Worm (Caenorhabditis elegans) whole organism, young adult: ENCODE measurements around the gene pfd-5.

Experiments
- B0035.1 ChIP-seq: sonication (generic microtip); optimal IDR thresholded peaks from 2 replicates; lab custom pipeline; 2016; ENCODE audit warnings: missing genetic modification characterization, mild to moderate bottlenecking, missing compliant biosample characterization, missing genotype, missing genetic modification reagents
- B0261.1 ChIP-seq: sonication (generic microtip); optimal IDR thresholded peaks from 2 replicates; lab custom pipeline; 2016; ENCODE audit warnings: mild to moderate bottlenecking, missing genetic modification characterization, moderate library complexity, missing compliant biosample characterization
- C17E4.6 ChIP-seq: fragments of 200-800 bp; sonication (Bioruptor generic); IDR thresholded peaks from 2 replicates; pipeline ENCODE4 v1.3.6; 2022; ENCODE audit warnings: missing genetic modification reagents, missing genetic modification characterization, missing compliant biosample characterization
- F22D6.2 ChIP-seq: sonication (generic microtip); optimal IDR thresholded peaks from 2 replicates; lab custom pipeline; 2016; ENCODE audit warnings: mild to moderate bottlenecking, missing genetic modification characterization, missing compliant biosample characterization
- F39B2.1 ChIP-seq: fragments of 200-800 bp; sonication (Bioruptor generic); IDR thresholded peaks from 2 replicates; pipeline ENCODE4 v1.3.6; 2022; ENCODE audit warnings: missing genetic modification reagents, missing genetic modification characterization, missing compliant biosample characterization
- F57C9.4 ChIP-seq: sonication (generic microtip); optimal IDR thresholded peaks from 2 replicates; lab custom pipeline; 2017; ENCODE audit warnings: mild to moderate bottlenecking, missing genetic modification characterization, missing compliant biosample characterization
- Y53F4B.3 ChIP-seq: fragments of 200-800 bp; sonication (Bioruptor generic); IDR thresholded peaks from 2 replicates; pipeline ENCODE4 v1.3.6; 2022; ENCODE audit warnings: missing genetic modification reagents, missing genetic modification characterization, missing compliant biosample characterization
- Y79H2A.3 ChIP-seq: fragments of 200-800 bp; sonication (Bioruptor generic); conservative IDR thresholded peaks from 2 replicates; pipeline ENCODE4 v1.3.6; 2022; ENCODE audit warnings: missing genetic modification reagents, missing genetic modification characterization, missing compliant biosample characterization
- ama-1 ChIP-seq, 3 experiments: fragments of 150-350 bp in 1 of 3; sonication (generic microtip) in 2 of 3; optimal IDR thresholded peaks; 2 replicates each; lab custom pipeline; 2014 to 2018; ENCODE audit warnings: missing biosample characterization in 2 of 3, missing genetic modification characterization in 2 of 3, missing genetic modification reagents in 2 of 3
- aptf-2 ChIP-seq: fragments of 200-800 bp; sonication (Bioruptor generic); conservative IDR thresholded peaks from 2 replicates; pipeline ENCODE4 v1.3.6; 2022; ENCODE audit warnings: missing genetic modification reagents, missing genetic modification characterization, missing compliant biosample characterization
- atf-7 ChIP-seq: sonication (generic microtip); optimal IDR thresholded peaks from 2 replicates; lab custom pipeline; 2017; ENCODE audit warnings: mild to moderate bottlenecking, missing genetic modification characterization, missing compliant biosample characterization
- attf-5 ChIP-seq: fragments of 200-800 bp; sonication (Bioruptor generic); optimal IDR thresholded peaks from 2 replicates; lab custom pipeline; 2018; ENCODE audit warnings: mild to moderate bottlenecking, missing genetic modification characterization, missing compliant biosample characterization
- bed-2 ChIP-seq: fragments of 200-800 bp; sonication (Bioruptor generic); IDR thresholded peaks from 2 replicates; pipeline ENCODE4 v1.3.6; 2022; ENCODE audit warnings: missing genetic modification reagents, missing genetic modification characterization, missing compliant biosample characterization
- cebp-2 ChIP-seq: fragments of 200-800 bp; sonication (Bioruptor generic); IDR thresholded peaks from 2 replicates; pipeline ENCODE4 v1.3.6; 2022; ENCODE audit warnings: missing genetic modification characterization, missing compliant biosample characterization
- ceh-79 ChIP-seq: sonication (generic microtip); optimal IDR thresholded peaks from 2 replicates; lab custom pipeline; 2017; ENCODE audit warnings: mild to moderate bottlenecking, missing genetic modification characterization, missing compliant biosample characterization
- ceh-91 ChIP-seq: fragments of 200-800 bp; sonication (Bioruptor generic); IDR thresholded peaks from 2 replicates; pipeline ENCODE4 v1.3.6; 2022; ENCODE audit warnings: missing genetic modification reagents, missing genetic modification characterization, missing compliant biosample characterization
- die-1 ChIP-seq: sonication (generic microtip); optimal IDR thresholded peaks from 2 replicates; lab custom pipeline; 2016; ENCODE audit warnings: missing genotype, mild to moderate bottlenecking, missing genetic modification characterization, missing compliant biosample characterization
- efl-1 ChIP-seq: fragments of 150-350 bp; optimal IDR thresholded peaks from 2 replicates; lab custom pipeline; 2014; ENCODE audit warnings: missing biosample characterization, missing genetic modification reagents, missing genetic modification characterization
- egl-18 ChIP-seq: fragments of 200-800 bp; sonication (Bioruptor generic); IDR thresholded peaks from 2 replicates; pipeline ENCODE4 v1.3.6; 2022; ENCODE audit warnings: missing genetic modification reagents, missing genetic modification characterization, missing compliant biosample characterization
- egrh-3 ChIP-seq: fragments of 200-800 bp; sonication (Bioruptor generic); IDR thresholded peaks from 2 replicates; pipeline ENCODE4 v1.3.6; 2022; ENCODE audit warnings: missing genetic modification reagents, missing genetic modification characterization, missing compliant biosample characterization
- ekl-4 ChIP-seq: fragments of 200-800 bp; sonication (Bioruptor generic); IDR thresholded peaks from 2 replicates; pipeline ENCODE4 v1.3.6; 2022; ENCODE audit warnings: missing genetic modification reagents, missing genetic modification characterization, missing compliant biosample characterization
- hmg-1.2 ChIP-seq: fragments of 200-800 bp; sonication (Bioruptor generic); IDR thresholded peaks from 2 replicates; pipeline ENCODE4 v1.3.6; 2022; ENCODE audit warnings: missing genetic modification reagents, missing genetic modification characterization, missing compliant biosample characterization
- hmg-20 ChIP-seq: fragments of 200-800 bp; sonication (Bioruptor generic); IDR thresholded peaks from 2 replicates; pipeline ENCODE4 v1.3.6; 2022; ENCODE audit warnings: missing genetic modification reagents, missing genetic modification characterization, missing compliant biosample characterization
- lin-26 ChIP-seq: fragments of 200-800 bp; sonication (Bioruptor generic); IDR thresholded peaks from 2 replicates; pipeline ENCODE4 v1.3.6; 2022; ENCODE audit warnings: missing genetic modification reagents, missing genetic modification characterization, missing compliant biosample characterization
- lin-54 ChIP-seq: fragments of 200-800 bp; sonication (Bioruptor generic); optimal IDR thresholded peaks from 2 replicates; lab custom pipeline; 2018; ENCODE audit warnings: mild to moderate bottlenecking, missing genetic modification characterization, missing compliant biosample characterization
- lir-1 ChIP-seq: fragments of 200-800 bp; sonication (Bioruptor generic); conservative IDR thresholded peaks from 2 replicates; pipeline ENCODE4 v1.3.6; 2022; ENCODE audit warnings: missing genetic modification reagents, missing genetic modification characterization, missing compliant biosample characterization
- lsy-27 ChIP-seq: sonication (generic microtip); optimal IDR thresholded peaks from 2 replicates; lab custom pipeline; 2017; ENCODE audit warnings: missing genetic modification characterization, mild to moderate bottlenecking, missing compliant biosample characterization, antibody characterized with exemption, missing genotype, borderline replicate concordance; ENCODE audit not compliant: insufficient read depth
- madf-10 ChIP-seq: sonication (generic microtip); optimal IDR thresholded peaks from 2 replicates; lab custom pipeline; 2016; ENCODE audit warnings: mild to moderate bottlenecking, missing genetic modification characterization, missing compliant biosample characterization
- madf-6 ChIP-seq: fragments of 200-800 bp; sonication (Bioruptor generic); IDR thresholded peaks from 2 replicates; pipeline ENCODE4 v1.3.6; 2022; ENCODE audit warnings: missing genetic modification reagents, missing genetic modification characterization, missing compliant biosample characterization
- madf-8 ChIP-seq: fragments of 200-800 bp; sonication (Bioruptor generic); conservative IDR thresholded peaks from 2 replicates; pipeline ENCODE4 v1.3.6; 2022; ENCODE audit warnings: missing genetic modification reagents, missing genetic modification characterization, missing compliant biosample characterization
- mes-4 ChIP-seq: sonication (generic microtip); optimal IDR thresholded peaks from 2 replicates; lab custom pipeline; 2016; ENCODE audit warnings: missing genotype, missing genetic modification characterization, missing compliant biosample characterization
- mxl-1 ChIP-seq: sonication (generic microtip); optimal IDR thresholded peaks from 2 replicates; lab custom pipeline; 2016; ENCODE audit warnings: missing genetic modification characterization, missing compliant biosample characterization
- nfya-1 ChIP-seq: sonication (generic microtip); optimal IDR thresholded peaks from 2 replicates; lab custom pipeline; 2017; ENCODE audit warnings: antibody characterized with exemption, missing compliant biosample characterization, missing genetic modification characterization, borderline replicate concordance; ENCODE audit not compliant: insufficient read depth
- nfya-2 ChIP-seq: fragments of 200-800 bp; sonication (Bioruptor generic); IDR thresholded peaks from 2 replicates; pipeline ENCODE4 v1.3.6; 2022; ENCODE audit warnings: missing genetic modification reagents, missing genetic modification characterization, missing compliant biosample characterization
- nfyb-1 ChIP-seq: fragments of 200-800 bp; sonication (Bioruptor generic); IDR thresholded peaks from 2 replicates; pipeline ENCODE4 v1.3.6; 2022; ENCODE audit warnings: missing genetic modification reagents, missing genetic modification characterization, missing compliant biosample characterization
- nhr-179 ChIP-seq: sonication (generic microtip); optimal IDR thresholded peaks from 2 replicates; lab custom pipeline; 2016; ENCODE audit warnings: mild to moderate bottlenecking, missing genetic modification characterization, missing compliant biosample characterization
- nhr-80 ChIP-seq: sonication (generic microtip); optimal IDR thresholded peaks from 2 replicates; lab custom pipeline; 2016; ENCODE audit warnings: missing genetic modification characterization, missing compliant biosample characterization
- nhr-90 ChIP-seq: sonication (generic microtip); optimal IDR thresholded peaks from 2 replicates; lab custom pipeline; 2016; ENCODE audit warnings: missing genotype, mild to moderate bottlenecking, missing genetic modification characterization, missing compliant biosample characterization
- pbrm-1 ChIP-seq: fragments of 200-800 bp; sonication (Bioruptor generic); IDR thresholded peaks from 2 replicates; pipeline ENCODE4 v1.3.6; 2022; ENCODE audit warnings: missing genetic modification reagents, missing genetic modification characterization, missing compliant biosample characterization
- pha-4 ChIP-seq: fragments of 150-350 bp; sonication (generic microtip); optimal IDR thresholded peaks from 2 replicates; lab custom pipeline; 2014; ENCODE audit warnings: missing biosample characterization, missing genetic modification reagents, missing genetic modification characterization
- rec-8 ChIP-seq, 2 experiments: sonication (generic microtip); optimal IDR thresholded peaks; 2 replicates each; lab custom pipeline; 2016; ENCODE audit warnings: mild to moderate bottlenecking in 2 of 2, missing genetic modification characterization in 2 of 2, missing genetic modification reagents in 2 of 2, missing genotype in 2 of 2, missing biosample characterization in 1 of 2, missing compliant biosample characterization in 1 of 2, moderate library complexity in 1 of 2
- sdz-38 ChIP-seq: sonication (generic microtip); optimal IDR thresholded peaks from 2 replicates; lab custom pipeline; 2016; ENCODE audit warnings: missing genotype, missing genetic modification characterization, missing compliant biosample characterization
- sea-2 ChIP-seq: fragments of 200-800 bp; sonication (Bioruptor generic); IDR thresholded peaks from 2 replicates; pipeline ENCODE4 v1.3.6; 2022; ENCODE audit warnings: missing genetic modification characterization, missing compliant biosample characterization
- tbp1 ChIP-seq: fragments of 200-800 bp; sonication (Bioruptor generic); optimal IDR thresholded peaks from 2 replicates; lab custom pipeline; 2018; ENCODE audit warnings: mild to moderate bottlenecking, missing genetic modification characterization, missing compliant biosample characterization
- tbx-9 ChIP-seq: sonication (generic microtip); optimal IDR thresholded peaks from 2 replicates; lab custom pipeline; 2016; ENCODE audit warnings: borderline replicate concordance, missing genetic modification characterization, inconsistent platforms, missing compliant biosample characterization
- tlf-1 ChIP-seq: fragments of 200-800 bp; sonication (Bioruptor generic); optimal IDR thresholded peaks from 2 replicates; lab custom pipeline; 2018; ENCODE audit warnings: mild to moderate bottlenecking, missing genetic modification characterization, missing compliant biosample characterization
- unc-62 ChIP-seq: fragments of 150-350 bp; optimal IDR thresholded peaks from 2 replicates; lab custom pipeline; 2014; ENCODE audit warnings: missing biosample characterization, missing genetic modification reagents, missing genetic modification characterization
- zim-3 ChIP-seq: sonication (generic microtip); optimal IDR thresholded peaks from 2 replicates; lab custom pipeline; 2017; ENCODE audit warnings: mild to moderate bottlenecking, missing genetic modification characterization, moderate library complexity, missing compliant biosample characterization
- ztf-3 ChIP-seq: fragments of 200-800 bp; sonication (Bioruptor generic); optimal IDR thresholded peaks from 2 replicates; lab custom pipeline; 2018; ENCODE audit warnings: mild to moderate bottlenecking, missing genetic modification characterization, missing compliant biosample characterization

pfd-5 gene

DNA sequence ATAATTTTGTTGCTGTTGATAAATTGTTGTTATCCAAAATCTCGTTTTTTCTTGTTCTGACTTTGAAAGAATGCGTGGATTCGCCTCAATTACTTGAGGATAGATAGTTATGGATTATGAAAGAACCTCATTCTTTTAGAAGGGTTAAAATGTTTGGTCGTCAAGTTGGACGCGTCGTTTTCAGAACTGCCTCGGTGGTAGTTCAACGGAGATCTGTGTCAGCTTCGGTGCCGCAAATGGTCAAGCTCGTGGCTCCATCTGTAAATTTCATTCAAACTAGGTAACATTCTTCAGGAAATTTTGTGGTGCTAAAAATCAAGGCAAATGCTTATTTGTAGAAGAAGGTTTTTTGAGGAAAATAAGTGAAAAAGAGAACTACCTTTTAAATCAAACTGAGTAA lies 18.1 kb downstream of the pfd-5 start, which contains the start of gene ndab-2 (continued):
- no peak for TF ChIP-seq efl-1 (GFP tag; lab: Kevin White, UChicago)
- no peak for TF ChIP-seq mes-4 (tag; lab: Kevin White, UChicago)
- no peak for TF ChIP-seq sdz-38 (tag; lab: Kevin White, UChicago)
- TF ChIP-seq B0035.1 (tag; lab: Kevin White, UChicago): no peak
- no peak for TF ChIP-seq C17E4.6 (GFP tag; lab: Robert Waterston, UW)
- TF ChIP-seq madf-8 (GFP tag; lab: Robert Waterston, UW): no peak
- TF ChIP-seq lin-26 (GFP tag; lab: Robert Waterston, UW): peak; percentile 62; the same call in 1 of the 2 replicates
- TF ChIP-seq bed-2 (GFP tag; lab: Robert Waterston, UW): no peak
- no peak for TF ChIP-seq egrh-3 (GFP tag; lab: Robert Waterston, UW)
- no peak for TF ChIP-seq nfya-2
- TF ChIP-seq lin-54 (GFP tag; lab: Kevin White, UChicago): peak; percentile 65
- TF ChIP-seq attf-5 (GFP tag; lab: Kevin White, UChicago): no peak
- TF ChIP-seq madf-6 (GFP tag; lab: Robert Waterston, UW): peak; percentile 70
- TF ChIP-seq pbrm-1 (GFP tag; lab: Robert Waterston, UW): peak; percentile 42; the same call in 1 of the 2 replicates
- TF ChIP-seq ztf-3: no peak
- no peak for TF ChIP-seq Y79H2A.3 (GFP tag; lab: Robert Waterston, UW)
- TF ChIP-seq rec-8 (tag; optimal IDR thresholded peaks at IDR 0.05; lab: Kevin White, UChicago): no peak
- TF ChIP-seq nhr-90 (tag; lab: Kevin White, UChicago): no peak
- no peak for TF ChIP-seq cebp-2 (GFP tag; lab: Robert Waterston, UW)
- no peak for TF ChIP-seq mxl-1 (tag; lab: Kevin White, UChicago)
- no peak for TF ChIP-seq atf-7 (tag; lab: Kevin White, UChicago)
- TF ChIP-seq zim-3 (tag; lab: Kevin White, UChicago): no peak
- TF ChIP-seq nfya-1 (tag; lab: Kevin White, UChicago): no peak
- no peak for TF ChIP-seq pha-4 (tag; lab: Kevin White, UChicago)
- TF ChIP-seq ama-1 (optimal IDR thresholded peaks at IDR 0.05; lab: Kevin White, UChicago): no peak
- peak in 1 of 2 experiments; percentile 73 for TF ChIP-seq ama-1 (GFP tag; optimal IDR thresholded peaks at IDR 0.05; lab: Kevin White, UChicago)
- TF ChIP-seq B0261.1: no peak
- no peak for TF ChIP-seq egl-18 (GFP tag; lab: Robert Waterston, UW)
- no peak for TF ChIP-seq tbx-9 (tag; lab: Kevin White, UChicago)
- peak; percentile 29 for TF ChIP-seq tbp1 (GFP tag; lab: Kevin White, UChicago)
- TF ChIP-seq nhr-179 (tag; lab: Kevin White, UChicago): no peak
- no peak for TF ChIP-seq F22D6.2
- 0 out of 2 replicates have a peak, but pooled peaks have one; percentile 43 for TF ChIP-seq nfyb-1 (GFP tag; lab: Robert Waterston, UW)
- TF ChIP-seq nhr-80 (tag; lab: Kevin White, UChicago): no peak
- no peak for TF ChIP-seq hmg-20
- no peak for TF ChIP-seq lir-1
- no peak for TF ChIP-seq ceh-91 (GFP tag; lab: Robert Waterston, UW)
- peak; percentile 82 for TF ChIP-seq ekl-4 (GFP tag; lab: Robert Waterston, UW)
- no peak for TF ChIP-seq aptf-2 (GFP tag; lab: Robert Waterston, UW)
- peak; percentile 30; the same call in 1 of the 2 replicates for TF ChIP-seq hmg-1.2
- TF ChIP-seq ceh-79 (tag; lab: Kevin White, UChicago): no peak
- TF ChIP-seq madf-10 (tag; lab: Kevin White, UChicago): no peak
- TF ChIP-seq lsy-27 (tag; lab: Kevin White, UChicago): no peak
- no peak for TF ChIP-seq Y53F4B.3 (GFP tag; lab: Robert Waterston, UW)
- peak; percentile 60 for TF ChIP-seq tlf-1 (GFP tag; lab: Kevin White, UChicago)
- no peak for TF ChIP-seq unc-62 (GFP tag; lab: Kevin White, UChicago)
- no peak for TF ChIP-seq sea-2
- TF ChIP-seq F57C9.4 (tag; lab: Kevin White, UChicago): no peak
- 0 out of 2 replicates have a peak, but pooled peaks have one; percentile 65 for TF ChIP-seq F39B2.1 (GFP tag; lab: Robert Waterston, UW)
- no peak for TF ChIP-seq die-1 (tag; lab: Kevin White, UChicago)
